Fruit fly (Drosophila melanogaster) Kc167 (cell line): Measurements from ENCODE around the gene CG32655.

Experiments used
- Myc ChIP-seq: fragments of >200 bp; optimal IDR thresholded peaks from 2 replicates; lab custom pipeline; 2017; ENCODE audit warnings: missing external identifiers
- Sin3A ChIP-seq: fragments of >200 bp; optimal IDR thresholded peaks from 2 replicates; lab custom pipeline; 2018; ENCODE audit warnings: missing external identifiers
- h ChIP-seq: fragments of >200 bp; optimal IDR thresholded peaks from 3 replicates; lab custom pipeline; 2018; ENCODE audit warnings: missing external identifiers
- insv ChIP-seq: fragments of >200 bp; optimal IDR thresholded peaks from 3 replicates; lab custom pipeline; 2018; ENCODE audit warnings: missing external identifiers

DNA sequence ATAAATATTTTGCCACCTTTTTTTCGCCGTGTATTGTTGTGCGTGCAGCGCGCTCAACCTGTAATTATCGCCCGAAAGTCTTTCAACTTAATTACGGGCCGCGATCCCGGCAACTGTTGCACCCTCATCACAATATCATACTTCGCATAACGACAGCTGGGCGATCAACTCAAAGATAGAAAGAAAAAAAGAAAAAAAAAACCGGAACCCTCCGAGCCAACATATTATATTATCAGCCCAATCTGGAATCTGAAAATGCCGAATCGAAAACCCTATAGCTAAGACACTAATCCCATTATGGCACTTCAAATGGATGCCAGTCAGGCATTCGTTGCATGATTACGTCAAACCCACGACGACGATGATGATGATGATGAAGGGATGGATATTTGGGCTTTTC is 25.1 kb upstream of the CG32655 start:
- TF ChIP-seq Myc = no peak
- no peak for TF ChIP-seq insv
- no peak for TF ChIP-seq h (lab: Kevin White, UChicago)
- TF ChIP-seq Sin3A (lab: Kevin White, UChicago) = no peak
